Worm (Caenorhabditis elegans): ENCODE measurements around the gene R03E9.2.

Gene R03E9.2

ce11 chrX:6745515-6745914 lies 12.4 kb upstream of the R03E9.2 start:
- TF ChIP-seq cog-1 (tag; optimal IDR thresholded peaks at IDR 0.05) (no peak), tab-1 (GFP tag; IDR thresholded peaks at IDR 0.05) (no peak), flt-1 (GFP tag; IDR thresholded peaks at IDR 0.05) (no peak), T22C8.4 (GFP tag; IDR thresholded peaks at IDR 0.05) (no peak), med-1 (GFP tag; optimal IDR thresholded peaks at IDR 0.05; ENCODE audit: insufficient read depth) (no peak), ztf-23 (GFP tag; IDR thresholded peaks at IDR 0.05) (no peak), ztf-29 (GFP tag; IDR thresholded peaks at IDR 0.05) (no peak), ref-1 (GFP tag; conservative IDR thresholded peaks at IDR 0.05) (no peak), klf-2 (GFP tag; conservative IDR thresholded peaks at IDR 0.05) (no peak)

- no peak for TF ChIP-seq flt-1 (GFP tag; IDR thresholded peaks at IDR 0.05)
- TF ChIP-seq klf-2 (GFP tag; conservative IDR thresholded peaks at IDR 0.05) = no peak
- TF ChIP-seq ztf-23 (GFP tag; IDR thresholded peaks at IDR 0.05) = no peak
- no peak for TF ChIP-seq ref-1 (GFP tag; conservative IDR thresholded peaks at IDR 0.05)
- TF ChIP-seq med-1 (GFP tag; optimal IDR thresholded peaks at IDR 0.05; ENCODE audit: insufficient read depth) = no peak
- no peak for TF ChIP-seq cog-1 (tag; optimal IDR thresholded peaks at IDR 0.05)
- no peak for TF ChIP-seq tab-1 (GFP tag; IDR thresholded peaks at IDR 0.05)
- TF ChIP-seq ztf-29 (GFP tag; IDR thresholded peaks at IDR 0.05) = no peak
Observed at ce11 chrX:6744978-6745377, 11.9 kb upstream of the R03E9.2 start.

- TF ChIP-seq med-1 (GFP tag; optimal IDR thresholded peaks at IDR 0.05; ENCODE audit: insufficient read depth) (no peak), ztf-23 (GFP tag; IDR thresholded peaks at IDR 0.05) (no peak), tab-1 (GFP tag; IDR thresholded peaks at IDR 0.05) (no peak), ref-1 (GFP tag; conservative IDR thresholded peaks at IDR 0.05) (no peak), flt-1 (GFP tag; IDR thresholded peaks at IDR 0.05) (no peak), ztf-29 (GFP tag; IDR thresholded peaks at IDR 0.05) (no peak), T22C8.4 (GFP tag; IDR thresholded peaks at IDR 0.05) (no peak), cog-1 (tag; optimal IDR thresholded peaks at IDR 0.05) (no peak), klf-2 (GFP tag; conservative IDR thresholded peaks at IDR 0.05) (no peak)
Observed at ce11 chrX:6744537-6744936, 11.4 kb upstream of the R03E9.2 start.

- TF ChIP-seq ztf-29 (GFP tag; IDR thresholded peaks at IDR 0.05) (no peak), cog-1 (tag; optimal IDR thresholded peaks at IDR 0.05) (peak; percentile 14), ref-1 (GFP tag; conservative IDR thresholded peaks at IDR 0.05) (no peak), med-1 (GFP tag; optimal IDR thresholded peaks at IDR 0.05; ENCODE audit: insufficient read depth) (no peak)
Observed at ce11 chrX:6743853-6744346, 10.8 kb upstream of the R03E9.2 start.

ce11 chrX:6743344-6743743 lies 10.2 kb upstream of the R03E9.2 start:
- TF ChIP-seq tab-1 (GFP tag; IDR thresholded peaks at IDR 0.05) (no peak), T22C8.4 (GFP tag; IDR thresholded peaks at IDR 0.05) (no peak), ztf-29 (GFP tag; IDR thresholded peaks at IDR 0.05) (no peak), flt-1 (GFP tag; IDR thresholded peaks at IDR 0.05) (no peak), cog-1 (tag; optimal IDR thresholded peaks at IDR 0.05) (no peak), ref-1 (GFP tag; conservative IDR thresholded peaks at IDR 0.05) (no peak), ztf-23 (GFP tag; IDR thresholded peaks at IDR 0.05) (no peak), klf-2 (GFP tag; conservative IDR thresholded peaks at IDR 0.05) (no peak), med-1 (GFP tag; optimal IDR thresholded peaks at IDR 0.05; ENCODE audit: insufficient read depth) (no peak)

- TF ChIP-seq ztf-29 (GFP tag; IDR thresholded peaks at IDR 0.05) = no peak
Observed at ce11 chrX:6742891-6743290, 9.8 kb upstream of the R03E9.2 start.

- TF ChIP-seq ref-1 (GFP tag; conservative IDR thresholded peaks at IDR 0.05) (no peak), flt-1 (GFP tag; IDR thresholded peaks at IDR 0.05) (peak; percentile 79), ztf-29 (GFP tag; IDR thresholded peaks at IDR 0.05) (peak; percentile 45; the same call in 1 of the 2 replicates), cog-1 (tag; optimal IDR thresholded peaks at IDR 0.05) (peak; percentile 90)
Observed at ce11 chrX:6742011-6742683, 9.0 kb upstream of the R03E9.2 start, which contains the start of gene mdl-1. Gene mdl-1 (plus strand): TSS chrX:6742351.

- TF ChIP-seq tab-1 (GFP tag; IDR thresholded peaks at IDR 0.05) (no peak), T22C8.4 (GFP tag; IDR thresholded peaks at IDR 0.05) (no peak), ztf-29 (GFP tag; IDR thresholded peaks at IDR 0.05) (no peak), med-1 (GFP tag; optimal IDR thresholded peaks at IDR 0.05; ENCODE audit: insufficient read depth) (no peak), ztf-23 (GFP tag; IDR thresholded peaks at IDR 0.05) (no peak), ref-1 (GFP tag; conservative IDR thresholded peaks at IDR 0.05) (no peak), cog-1 (tag; optimal IDR thresholded peaks at IDR 0.05) (no peak), klf-2 (GFP tag; conservative IDR thresholded peaks at IDR 0.05) (no peak), flt-1 (GFP tag; IDR thresholded peaks at IDR 0.05) (no peak)
Observed at ce11 chrX:6741532-6741931, 8.4 kb upstream of the R03E9.2 start.

ce11 chrX:6740983-6741365 lies 7.9 kb upstream of the R03E9.2 start:
- TF ChIP-seq tab-1 (GFP tag; IDR thresholded peaks at IDR 0.05) = no peak
- TF ChIP-seq ref-1 (GFP tag; conservative IDR thresholded peaks at IDR 0.05) = no peak
- TF ChIP-seq klf-2 (GFP tag; conservative IDR thresholded peaks at IDR 0.05) = no peak
- TF ChIP-seq ztf-29 (GFP tag; IDR thresholded peaks at IDR 0.05) = no peak
- TF ChIP-seq med-1 (GFP tag; optimal IDR thresholded peaks at IDR 0.05; ENCODE audit: insufficient read depth) = no peak
- no peak for TF ChIP-seq ztf-23 (GFP tag; IDR thresholded peaks at IDR 0.05)
- no peak for TF ChIP-seq T22C8.4 (GFP tag; IDR thresholded peaks at IDR 0.05)
- no peak for TF ChIP-seq cog-1 (tag; optimal IDR thresholded peaks at IDR 0.05)
- no peak for TF ChIP-seq flt-1 (GFP tag; IDR thresholded peaks at IDR 0.05)

- TF ChIP-seq T22C8.4 (GFP tag; IDR thresholded peaks at IDR 0.05) (no peak), med-1 (GFP tag; optimal IDR thresholded peaks at IDR 0.05; ENCODE audit: insufficient read depth) (no peak), ztf-23 (GFP tag; IDR thresholded peaks at IDR 0.05) (no peak), ztf-29 (GFP tag; IDR thresholded peaks at IDR 0.05) (no peak), cog-1 (tag; optimal IDR thresholded peaks at IDR 0.05) (no peak), klf-2 (GFP tag; conservative IDR thresholded peaks at IDR 0.05) (no peak), tab-1 (GFP tag; IDR thresholded peaks at IDR 0.05) (no peak), flt-1 (GFP tag; IDR thresholded peaks at IDR 0.05) (no peak), ref-1 (GFP tag; conservative IDR thresholded peaks at IDR 0.05) (no peak)
Observed at ce11 chrX:6740282-6740982, 7.3 kb upstream of the R03E9.2 start.
